Worm (Caenorhabditis elegans): Measurements from ENCODE around the gene C34F11.1.

ce11 chrII:5166738-5167137 is 46.0 kb upstream of the C34F11.1 start, which contains the start of gene srb-3:
- no peak for TF ChIP-seq nhr-77 (tag; optimal IDR thresholded peaks at IDR 0.05)
- TF ChIP-seq aha-1 (tag; optimal IDR thresholded peaks at IDR 0.05): no peak
- no peak for TF ChIP-seq snpc-4 (tag; optimal IDR thresholded peaks at IDR 0.05)
- TF ChIP-seq sox-4 (tag; optimal IDR thresholded peaks at IDR 0.05): no peak
- no peak for TF ChIP-seq lin-15B (tag; optimal IDR thresholded peaks at IDR 0.05)
- TF ChIP-seq unc-130 (tag; optimal IDR thresholded peaks at IDR 0.05): no peak
- TF ChIP-seq alr-1 (tag; optimal IDR thresholded peaks at IDR 0.05; ENCODE audit: borderline replicate concordance): no peak
- TF ChIP-seq nhr-11 (tag; optimal IDR thresholded peaks at IDR 0.05): no peak
- TF ChIP-seq unc-86 (tag; optimal IDR thresholded peaks at IDR 0.05): no peak
- TF ChIP-seq blmp-1 (tag; optimal IDR thresholded peaks at IDR 0.05): no peak
- TF ChIP-seq lin-39 (tag; optimal IDR thresholded peaks at IDR 0.05): no peak
- no peak for TF ChIP-seq mep-1 (tag; optimal IDR thresholded peaks at IDR 0.05)
